Worm (Caenorhabditis elegans) whole organism, L4 larva: ENCODE measurements around the gene haly-1.

Experiments used
- D1046.2 ChIP-seq: fragments of 200-800 bp; sonication (Bioruptor generic); IDR thresholded peaks from 2 replicates; pipeline ENCODE4 v1.3.6; 2022; ENCODE audit warnings: missing genetic modification characterization, missing compliant biosample characterization
- F44E2.7 ChIP-seq: fragments of 200-800 bp; sonication (Bioruptor generic); IDR thresholded peaks from 2 replicates; pipeline ENCODE4 v2.1.2; 2022; ENCODE audit warnings: missing genetic modification characterization, missing compliant biosample characterization
- Y105C5A.15 ChIP-seq: fragments of 200-800 bp; sonication (Bioruptor generic); IDR thresholded peaks from 2 replicates; pipeline ENCODE4 v1.3.6; 2022; ENCODE audit warnings: missing genetic modification characterization, missing compliant biosample characterization
- Y75B8A.6 ChIP-seq: fragments of 200-800 bp; sonication (Bioruptor generic); IDR thresholded peaks from 2 replicates; pipeline ENCODE4 v1.3.6; 2022; ENCODE audit warnings: missing genetic modification reagents, missing genetic modification characterization, missing compliant biosample characterization
- aly-2 ChIP-seq: sonication (generic microtip); optimal IDR thresholded peaks from 2 replicates; lab custom pipeline; 2018; ENCODE audit warnings: missing biosample characterization, missing genetic modification characterization
- ama-1 ChIP-seq: fragments of 150-350 bp; optimal IDR thresholded peaks from 2 replicates; lab custom pipeline; 2014; ENCODE audit warnings: inconsistent platforms, mixed read lengths
- ceh-32 ChIP-seq: sonication (generic microtip); optimal IDR thresholded peaks from 2 replicates; lab custom pipeline; 2016; ENCODE audit warnings: mild to moderate bottlenecking, missing genetic modification characterization, missing compliant biosample characterization; ENCODE audit not compliant: poor library complexity
- ceh-44 ChIP-seq: fragments of 200-800 bp; sonication (Bioruptor generic); IDR thresholded peaks from 2 replicates; pipeline ENCODE4 v1.3.6; 2022; ENCODE audit warnings: missing genetic modification reagents, missing genetic modification characterization, missing compliant biosample characterization
- ceh-82 ChIP-seq: sonication (generic microtip); optimal IDR thresholded peaks from 2 replicates; lab custom pipeline; 2017; ENCODE audit warnings: missing biosample characterization, missing genetic modification characterization
- ces-1 ChIP-seq: fragments of 150-350 bp; sonication (generic microtip); optimal IDR thresholded peaks from 4 replicates; lab custom pipeline; 2014; ENCODE audit warnings: missing biosample characterization, missing genetic modification reagents, missing genetic modification characterization
- daf-12 ChIP-seq: fragments of 150-350 bp; optimal IDR thresholded peaks from 2 replicates; lab custom pipeline; 2014; ENCODE audit warnings: missing biosample characterization, missing genetic modification reagents, missing genetic modification characterization
- daf-19 ChIP-seq: fragments of 200-800 bp; sonication (Bioruptor generic); conservative IDR thresholded peaks from 2 replicates; pipeline ENCODE4 v1.3.6; 2022; ENCODE audit warnings: missing genetic modification characterization, missing compliant biosample characterization
- dmd-8 ChIP-seq: fragments of 200-800 bp; sonication (Bioruptor generic); IDR thresholded peaks from 2 replicates; pipeline ENCODE4 v1.3.6; 2022; ENCODE audit warnings: missing genetic modification characterization, missing compliant biosample characterization
- dpl-1 ChIP-seq: fragments of 150-350 bp; optimal IDR thresholded peaks from 2 replicates; lab custom pipeline; 2014; ENCODE audit warnings: missing biosample characterization, missing genetic modification reagents, missing genetic modification characterization
- duxl-1 ChIP-seq: sonication (generic microtip); optimal IDR thresholded peaks from 2 replicates; lab custom pipeline; 2016; ENCODE audit warnings: mild to moderate bottlenecking, missing genetic modification characterization, moderate library complexity, missing compliant biosample characterization; ENCODE audit not compliant: poor library complexity
- fos-1 ChIP-seq: fragments of 150-350 bp; optimal IDR thresholded peaks from 2 replicates; lab custom pipeline; 2014; ENCODE audit warnings: missing biosample characterization, missing genetic modification characterization
- gei-8 ChIP-seq: fragments of 200-800 bp; sonication (Bioruptor generic); optimal IDR thresholded peaks from 2 replicates; lab custom pipeline; 2018; ENCODE audit warnings: mild to moderate bottlenecking, missing genetic modification characterization, missing compliant biosample characterization
- hlh-11 ChIP-seq: fragments of 200-800 bp; sonication (Bioruptor generic); optimal IDR thresholded peaks from 2 replicates; lab custom pipeline; 2018; ENCODE audit warnings: mild to moderate bottlenecking, missing genetic modification characterization, missing compliant biosample characterization
- hlh-30 ChIP-seq: sonication (generic microtip); optimal IDR thresholded peaks from 2 replicates; lab custom pipeline; 2017; ENCODE audit warnings: antibody characterized with exemption, mild to moderate bottlenecking, missing genetic modification characterization, missing compliant biosample characterization; ENCODE audit not compliant: insufficient read depth
- lim-7 ChIP-seq: fragments of 200-800 bp; sonication (Bioruptor generic); IDR thresholded peaks from 2 replicates; pipeline ENCODE4 v1.3.6; 2022; ENCODE audit warnings: missing genetic modification characterization, missing compliant biosample characterization
- lin-15B ChIP-seq: fragments of 150-350 bp; sonication (generic microtip); optimal IDR thresholded peaks from 3 replicates; lab custom pipeline; 2014; ENCODE audit warnings: missing biosample characterization, missing genetic modification characterization
- lin-29 ChIP-seq: fragments of 200-800 bp; sonication (Bioruptor generic); IDR thresholded peaks from 2 replicates; pipeline ENCODE4 v1.3.6; 2022; ENCODE audit warnings: missing genetic modification reagents, missing genetic modification characterization, missing compliant biosample characterization
- lin-38 ChIP-seq: fragments of 200-800 bp; sonication (Bioruptor generic); IDR thresholded peaks from 2 replicates; pipeline ENCODE4 v1.3.6; 2022; ENCODE audit warnings: missing genetic modification reagents, missing genetic modification characterization, missing compliant biosample characterization
- lin-39 ChIP-seq: fragments of 150-350 bp; optimal IDR thresholded peaks from 2 replicates; lab custom pipeline; 2014; ENCODE audit warnings: missing biosample characterization, missing genetic modification reagents, missing genetic modification characterization
- madf-5 ChIP-seq, 2 experiments: fragments of 200-800 bp; sonication (Bioruptor generic); IDR thresholded peaks; 2 replicates each; pipeline ENCODE4 v1.3.6; 2022; ENCODE audit warnings: missing compliant biosample characterization in 2 of 2, missing genetic modification characterization in 2 of 2
- madf-9 ChIP-seq: fragments of 200-800 bp; sonication (Bioruptor generic); conservative IDR thresholded peaks from 2 replicates; pipeline ENCODE4 v1.3.6; 2022; ENCODE audit warnings: missing genetic modification reagents, missing genetic modification characterization, missing compliant biosample characterization
- mdl-1 ChIP-seq, 2 experiments: fragments of 150-350 bp in 1 of 2; sonication (generic microtip) in 1 of 2; optimal IDR thresholded peaks; 2 replicates each; lab custom pipeline; 2014 to 2017; ENCODE audit warnings: missing biosample characterization in 2 of 2, missing genetic modification characterization in 2 of 2
- mes-2 ChIP-seq: sonication (generic microtip); optimal IDR thresholded peaks from 2 replicates; lab custom pipeline; 2016; ENCODE audit warnings: missing genotype, mild to moderate bottlenecking, missing genetic modification characterization, missing compliant biosample characterization; ENCODE audit not compliant: poor library complexity, severe bottlenecking
- mxl-3 ChIP-seq: fragments of 200-800 bp; sonication (Bioruptor generic); optimal IDR thresholded peaks from 2 replicates; lab custom pipeline; 2018; ENCODE audit warnings: mild to moderate bottlenecking, missing genetic modification characterization, missing compliant biosample characterization
- nhr-102 ChIP-seq: sonication (generic microtip); optimal IDR thresholded peaks from 2 replicates; lab custom pipeline; 2016; ENCODE audit warnings: mild to moderate bottlenecking, missing genetic modification characterization, moderate library complexity, missing compliant biosample characterization
- nhr-25 ChIP-seq: sonication (generic microtip); optimal IDR thresholded peaks from 2 replicates; lab custom pipeline; 2017; ENCODE audit warnings: missing genetic modification characterization, mild to moderate bottlenecking, missing compliant biosample characterization, antibody characterized with exemption, moderate library complexity, borderline replicate concordance; ENCODE audit not compliant: insufficient read depth
- nhr-28 ChIP-seq: fragments of 150-350 bp; optimal IDR thresholded peaks from 2 replicates; lab custom pipeline; 2014; ENCODE audit warnings: missing biosample characterization, missing genetic modification characterization
- nhr-48 ChIP-seq: sonication (generic microtip); optimal IDR thresholded peaks from 2 replicates; lab custom pipeline; 2016; ENCODE audit warnings: mild to moderate bottlenecking, missing genetic modification characterization, missing compliant biosample characterization
- nhr-77 ChIP-seq: fragments of 150-350 bp; optimal IDR thresholded peaks from 2 replicates; lab custom pipeline; 2014; ENCODE audit warnings: missing biosample characterization, missing genetic modification characterization
- pha-4 ChIP-seq, 2 experiments: fragments of 150-350 bp in 1 of 2; fragments of 200-800 bp in 1 of 2; sonication (Bioruptor generic) in 1 of 2; IDR thresholded peaks in 1 of 2; optimal IDR thresholded peaks in 1 of 2; 2 replicates each; pipeline versions ENCODE4 v1.3.6 to Lab custom; 2014 to 2022; ENCODE audit warnings: missing genetic modification characterization in 2 of 2, missing genetic modification reagents in 2 of 2, missing biosample characterization in 1 of 2, missing compliant biosample characterization in 1 of 2
- php-3 ChIP-seq: fragments of 200-800 bp; sonication (Bioruptor generic); IDR thresholded peaks from 2 replicates; pipeline ENCODE4 v1.3.6; 2022; ENCODE audit warnings: missing genetic modification reagents, missing genetic modification characterization, missing compliant biosample characterization
- pqm-1 ChIP-seq: sonication (generic microtip); optimal IDR thresholded peaks from 2 replicates; lab custom pipeline; 2017; ENCODE audit warnings: missing biosample characterization, missing genetic modification characterization
- tra-1 ChIP-seq: fragments of 200-800 bp; sonication (Bioruptor generic); IDR thresholded peaks from 2 replicates; pipeline ENCODE4 v1.3.6; 2022; ENCODE audit warnings: missing genetic modification reagents, missing genetic modification characterization, missing compliant biosample characterization
- unc-130 ChIP-seq: sonication (generic microtip); optimal IDR thresholded peaks from 2 replicates; lab custom pipeline; 2016; ENCODE audit warnings: missing genetic modification reagents, missing genetic modification characterization, missing compliant biosample characterization
- vab-7 ChIP-seq: fragments of 200-800 bp; sonication (Bioruptor generic); IDR thresholded peaks from 2 replicates; pipeline ENCODE4 v1.3.6; 2022; ENCODE audit warnings: missing genetic modification reagents, missing genetic modification characterization, missing compliant biosample characterization
- zag-1 ChIP-seq: fragments of 150-350 bp; optimal IDR thresholded peaks from 2 replicates; lab custom pipeline; 2014; ENCODE audit warnings: missing biosample characterization, missing genetic modification characterization
- zfp-2 ChIP-seq: sonication (generic microtip); optimal IDR thresholded peaks from 2 replicates; lab custom pipeline; 2016; ENCODE audit warnings: mild to moderate bottlenecking, missing genetic modification characterization, missing compliant biosample characterization
- zip-11 ChIP-seq: fragments of 200-800 bp; sonication (Bioruptor generic); IDR thresholded peaks from 2 replicates; pipeline ENCODE4 v1.3.6; 2022; ENCODE audit warnings: missing genetic modification characterization, missing compliant biosample characterization
- zip-2 ChIP-seq: fragments of 150-350 bp; optimal IDR thresholded peaks from 2 replicates; lab custom pipeline; 2014; ENCODE audit warnings: missing biosample characterization, missing genetic modification characterization
- ztf-11 ChIP-seq: fragments of 150-350 bp; optimal IDR thresholded peaks from 2 replicates; lab custom pipeline; 2014; ENCODE audit warnings: missing biosample characterization, missing genetic modification characterization
- ztf-7 ChIP-seq: fragments of 150-350 bp; optimal IDR thresholded peaks from 2 replicates; lab custom pipeline; 2014; ENCODE audit warnings: missing biosample characterization, missing genetic modification characterization

The haly-1 gene

DNA sequence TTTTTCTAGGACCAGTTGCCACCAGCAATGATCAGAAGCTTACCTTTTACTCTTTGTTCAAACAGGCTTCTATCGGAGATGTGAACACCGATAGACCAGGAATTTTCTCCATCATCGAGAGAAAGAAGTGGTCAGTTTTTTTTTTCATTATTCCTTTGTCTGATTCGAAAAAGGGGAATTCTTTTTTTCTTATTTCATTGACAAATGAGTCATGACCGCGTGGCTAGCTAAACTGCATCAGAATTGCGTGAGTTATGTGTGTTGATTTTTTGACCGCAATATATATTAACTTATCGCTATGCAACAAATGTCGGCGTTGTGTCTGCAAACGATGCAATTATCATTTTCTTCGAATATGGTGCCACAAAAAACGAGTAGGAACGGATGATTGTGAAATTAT is 7.0 kb upstream of the haly-1 start (continued):
- TF ChIP-seq mxl-3 (GFP tag; lab: Kevin White, UChicago) (peak; percentile 33), vab-7 (GFP tag; lab: Robert Waterston, UW) (no peak), ztf-11 (no peak)

DNA sequence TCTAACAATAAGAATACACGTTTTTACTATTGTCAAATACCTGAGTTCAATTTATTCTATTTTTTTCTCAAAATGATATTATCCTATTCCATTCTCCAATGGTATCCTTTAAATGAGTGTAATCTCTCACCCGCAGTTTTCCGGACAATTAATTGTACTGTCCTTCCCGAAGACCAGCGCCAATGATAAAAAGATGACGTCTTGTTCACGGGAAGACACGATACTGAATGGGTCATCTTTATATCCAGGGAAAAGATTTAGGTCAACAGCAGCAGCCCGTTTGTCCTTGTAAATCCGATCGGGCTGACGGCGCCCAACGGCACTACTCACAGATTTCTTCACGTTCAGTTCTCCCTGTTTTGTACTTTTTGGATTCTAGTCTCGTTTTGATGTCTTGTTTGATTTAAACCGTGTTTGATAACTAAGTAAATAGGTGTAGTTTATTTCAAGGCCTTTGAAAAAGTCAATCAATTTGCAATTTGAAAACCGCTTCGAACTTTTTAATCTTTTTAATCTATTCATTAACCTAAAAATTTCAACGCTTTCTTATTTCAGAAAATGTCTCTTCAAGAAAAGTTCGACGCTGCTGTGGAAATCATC is 6.4 kb upstream of the haly-1 start, which contains the start of gene acbp-3:
Gene acbp-3, plus strand, starts transcription at position 550 of the 600 bp plus-strand sequence.
- TF ChIP-seq Y75B8A.6 (GFP tag; lab: Robert Waterston, UW) (no peak), unc-130 (no peak), fos-1 (tag; lab: Kevin White, UChicago) (no peak), duxl-1 (tag; lab: Kevin White, UChicago) (no peak), ceh-82 (tag; lab: Kevin White, UChicago) (no peak), ztf-11 (no peak)

DNA sequence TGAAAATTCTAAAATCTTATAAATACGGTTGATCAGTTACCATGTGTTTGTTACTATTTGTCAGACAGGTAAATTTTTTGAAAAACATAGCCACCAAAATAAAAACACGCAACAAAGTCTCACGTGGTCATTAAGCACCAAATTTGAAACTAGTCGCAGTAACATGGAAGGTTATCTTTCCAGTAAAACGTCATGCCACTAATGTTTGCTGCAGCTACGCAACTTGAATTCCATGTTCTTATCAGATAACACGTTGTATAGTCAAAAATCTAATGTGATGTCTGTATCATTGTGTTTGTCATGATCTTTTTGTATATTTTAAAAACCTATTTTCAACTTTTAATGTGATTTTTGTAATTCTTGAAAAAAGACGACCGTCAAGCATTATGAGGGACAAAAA is 5.4 kb upstream of the haly-1 start:
- no peak for TF ChIP-seq dmd-8 (GFP tag; lab: Robert Waterston, UW)
- TF ChIP-seq zag-1 (tag; lab: Kevin White, UChicago) = no peak
- no peak for TF ChIP-seq gei-8
- peak; percentile 5 for TF ChIP-seq nhr-102 (tag; lab: Kevin White, UChicago)
- TF ChIP-seq ceh-32 (tag; lab: Kevin White, UChicago) = no peak
- peak; percentile 83 for TF ChIP-seq hlh-11
- no peak for TF ChIP-seq pha-4 (GFP tag; IDR thresholded peaks at IDR 0.05; lab: Robert Waterston, UW)
- TF ChIP-seq pha-4 (tag; optimal IDR thresholded peaks at IDR 0.05; lab: Kevin White, UChicago) = no peak
- TF ChIP-seq lim-7 (GFP tag; lab: Robert Waterston, UW) = no peak
- no peak for TF ChIP-seq ceh-82 (tag; lab: Kevin White, UChicago)
- TF ChIP-seq hlh-30 (tag; lab: Kevin White, UChicago) = peak; percentile 66
- no peak for TF ChIP-seq D1046.2 (GFP tag; lab: Robert Waterston, UW)
- peak; percentile 43 for TF ChIP-seq nhr-48 (tag; lab: Kevin White, UChicago)
- no peak for TF ChIP-seq F44E2.7 (GFP tag; lab: Robert Waterston, UW)
- TF ChIP-seq lin-15B (tag; lab: Kevin White, UChicago) = no peak
- no peak for TF ChIP-seq mes-2 (tag; lab: Kevin White, UChicago)
- TF ChIP-seq lin-38 (GFP tag; lab: Robert Waterston, UW) = no peak
- TF ChIP-seq nhr-25 = no peak
- TF ChIP-seq php-3 = peak; percentile 61; the same call in 1 of the 2 replicates
- TF ChIP-seq tra-1 (GFP tag; lab: Robert Waterston, UW) = 0 out of 2 replicates have a peak, but pooled peaks have one; percentile 23
- peak in 1 of 2 experiments; percentile 73 for TF ChIP-seq mdl-1 (tag; optimal IDR thresholded peaks at IDR 0.05; lab: Kevin White, UChicago)
- TF ChIP-seq daf-12 (tag; lab: Kevin White, UChicago) = no peak
- no peak for TF ChIP-seq zip-11 (GFP tag; lab: Robert Waterston, UW)
- no peak for TF ChIP-seq Y75B8A.6 (GFP tag; lab: Robert Waterston, UW)
- peak; percentile 24 for TF ChIP-seq ztf-7 (tag; lab: Kevin White, UChicago)
- TF ChIP-seq lin-39 (tag; lab: Kevin White, UChicago) = no peak
- no peak for TF ChIP-seq zfp-2 (tag; lab: Kevin White, UChicago)
- no peak for TF ChIP-seq ama-1 (lab: Kevin White, UChicago)
- no peak for TF ChIP-seq daf-19
- TF ChIP-seq madf-5 (GFP tag; IDR thresholded peaks at IDR 0.05; lab: Robert Waterston, UW) = no peak
- peak; percentile 79 for TF ChIP-seq pqm-1 (tag; lab: Kevin White, UChicago)
- TF ChIP-seq dpl-1 (GFP tag; lab: Kevin White, UChicago) = no peak
- TF ChIP-seq lin-29 (GFP tag; lab: Robert Waterston, UW) = no peak
- no peak for TF ChIP-seq nhr-77
- TF ChIP-seq ceh-44 (GFP tag; lab: Robert Waterston, UW) = no peak
- peak; percentile 78 for TF ChIP-seq nhr-28 (tag; lab: Kevin White, UChicago)
- TF ChIP-seq mxl-3 (GFP tag; lab: Kevin White, UChicago) = peak; percentile 67
- no peak for TF ChIP-seq ces-1
- TF ChIP-seq Y105C5A.15 (GFP tag; lab: Robert Waterston, UW) = no peak
- TF ChIP-seq zip-2 (tag; lab: Kevin White, UChicago) = peak; percentile 24
- no peak for TF ChIP-seq aly-2 (tag; lab: Kevin White, UChicago)
- TF ChIP-seq madf-9 = no peak
